Worm (Caenorhabditis elegans) whole organism, L1 larva: Measurements from ENCODE around the gene str-103.

Experiments
- C04F5.9 ChIP-seq: sonication (generic microtip); optimal IDR thresholded peaks from 2 replicates; lab custom pipeline; 2016; ENCODE audit warnings: missing genetic modification characterization, missing compliant biosample characterization
- C16A3.4 ChIP-seq: fragments of 150-350 bp; optimal IDR thresholded peaks from 2 replicates; lab custom pipeline; 2014; ENCODE audit warnings: missing biosample characterization, missing genetic modification characterization
- aha-1 ChIP-seq: fragments of 150-350 bp; optimal IDR thresholded peaks from 2 replicates; lab custom pipeline; 2014; ENCODE audit warnings: missing biosample characterization, missing genetic modification characterization
- aly-2 ChIP-seq: fragments of 150-350 bp; optimal IDR thresholded peaks from 2 replicates; lab custom pipeline; 2014; ENCODE audit warnings: missing biosample characterization, missing genetic modification characterization
- ama-1 ChIP-seq: fragments of 150-350 bp; optimal IDR thresholded peaks from 2 replicates; lab custom pipeline; 2014
- ceh-88 ChIP-seq: fragments of 200-800 bp; sonication (Bioruptor generic); IDR thresholded peaks from 2 replicates; pipeline ENCODE4 v1.3.6; 2022; ENCODE audit warnings: missing genetic modification characterization, missing compliant biosample characterization
- ces-1 ChIP-seq: fragments of 150-350 bp; optimal IDR thresholded peaks from 2 replicates; lab custom pipeline; 2014; ENCODE audit warnings: missing biosample characterization, missing genetic modification reagents, missing genetic modification characterization
- dpl-1 ChIP-seq, 3 experiments: fragments of 150-350 bp in 2 of 3; sonication (generic microtip) in 1 of 3; optimal IDR thresholded peaks; 2 replicates each; lab custom pipeline; 2014 to 2017; ENCODE audit warnings: missing biosample characterization in 3 of 3, missing genetic modification characterization in 3 of 3, missing genetic modification reagents in 3 of 3
- efl-1 ChIP-seq, 4 experiments: fragments of 150-350 bp; optimal IDR thresholded peaks in 3 of 4; peaks in 1 of 4; 1 replicate in 1 of 4; 2 replicates in 3 of 4; lab custom pipeline; 2014; ENCODE audit warnings: missing biosample characterization in 2 of 4, missing genetic modification characterization in 2 of 4, missing genetic modification reagents in 2 of 4
- efl-3 ChIP-seq: fragments of 200-800 bp; sonication (Bioruptor generic); optimal IDR thresholded peaks from 2 replicates; lab custom pipeline; 2018; ENCODE audit warnings: mild to moderate bottlenecking, missing genetic modification characterization, missing compliant biosample characterization
- elt-2 ChIP-seq: sonication (generic microtip); optimal IDR thresholded peaks from 2 replicates; lab custom pipeline; 2016; ENCODE audit warnings: missing genetic modification characterization, mild to moderate bottlenecking, inconsistent platforms, missing compliant biosample characterization, missing genetic modification reagents
- ets-5 ChIP-seq: fragments of 200-800 bp; sonication (Bioruptor generic); IDR thresholded peaks from 2 replicates; pipeline ENCODE4 v1.3.6; 2022; ENCODE audit warnings: missing genetic modification characterization, missing compliant biosample characterization
- fkh-8 ChIP-seq: sonication (generic microtip); optimal IDR thresholded peaks from 2 replicates; lab custom pipeline; 2016; ENCODE audit warnings: mild to moderate bottlenecking, missing genetic modification characterization, missing compliant biosample characterization
- fos-1 ChIP-seq: fragments of 150-350 bp; optimal IDR thresholded peaks from 2 replicates; lab custom pipeline; 2014; ENCODE audit warnings: missing biosample characterization, missing genetic modification characterization
- hlh-17 ChIP-seq: fragments of 200-800 bp; sonication (Bioruptor generic); optimal IDR thresholded peaks from 2 replicates; lab custom pipeline; 2018; ENCODE audit warnings: missing genetic modification characterization, mild to moderate bottlenecking, missing compliant biosample characterization, moderate library complexity, borderline replicate concordance
- hlh-4 ChIP-seq: sonication (generic microtip); optimal IDR thresholded peaks from 2 replicates; lab custom pipeline; 2016; ENCODE audit warnings: mild to moderate bottlenecking, missing genetic modification characterization, missing compliant biosample characterization
- hpl-2 ChIP-seq: fragments of 150-350 bp; optimal IDR thresholded peaks from 2 replicates; lab custom pipeline; 2014; ENCODE audit warnings: missing biosample characterization, missing genetic modification reagents, missing genetic modification characterization
- irx-1 ChIP-seq: sonication (generic microtip); optimal IDR thresholded peaks from 2 replicates; lab custom pipeline; 2016; ENCODE audit warnings: missing genetic modification characterization, missing compliant biosample characterization
- jun-1 ChIP-seq: fragments of 150-350 bp; optimal IDR thresholded peaks from 2 replicates; lab custom pipeline; 2014; ENCODE audit warnings: missing biosample characterization, missing genetic modification reagents, missing genetic modification characterization
- lin-13 ChIP-seq: fragments of 150-350 bp; optimal IDR thresholded peaks from 2 replicates; lab custom pipeline; 2014; ENCODE audit warnings: missing biosample characterization, missing genetic modification reagents, missing genetic modification characterization
- lin-14 ChIP-seq: fragments of 200-800 bp; sonication (Bioruptor generic); optimal IDR thresholded peaks from 2 replicates; lab custom pipeline; 2018; ENCODE audit warnings: mild to moderate bottlenecking, missing genetic modification characterization, moderate library complexity, missing compliant biosample characterization
- lin-35 ChIP-seq, 2 experiments: fragments of 150-350 bp; optimal IDR thresholded peaks; 2 replicates each; lab custom pipeline; 2014; ENCODE audit warnings: missing biosample characterization in 2 of 2, missing genetic modification characterization in 2 of 2, missing genetic modification reagents in 2 of 2
- lin-39 ChIP-seq: fragments of 150-350 bp; optimal IDR thresholded peaks from 2 replicates; lab custom pipeline; 2014; ENCODE audit warnings: missing biosample characterization, missing genetic modification reagents, missing genetic modification characterization
- mdl-1 ChIP-seq, 2 experiments: fragments of 150-350 bp; optimal IDR thresholded peaks; 2 replicates each; lab custom pipeline; 2014 to 2017; ENCODE audit warnings: missing biosample characterization in 2 of 2, missing genetic modification characterization in 2 of 2, inconsistent platforms in 1 of 2
- mef-2 ChIP-seq: fragments of 150-350 bp; optimal IDR thresholded peaks from 2 replicates; lab custom pipeline; 2014; ENCODE audit warnings: missing biosample characterization, missing genetic modification characterization
- mep-1 ChIP-seq: fragments of 150-350 bp; optimal IDR thresholded peaks from 2 replicates; lab custom pipeline; 2014; ENCODE audit warnings: missing biosample characterization, missing genetic modification characterization
- nhr-11 ChIP-seq: fragments of 150-350 bp; optimal IDR thresholded peaks from 2 replicates; lab custom pipeline; 2014; ENCODE audit warnings: missing biosample characterization, missing genetic modification characterization
- nhr-47 ChIP-seq: sonication (generic microtip); optimal IDR thresholded peaks from 2 replicates; lab custom pipeline; 2016; ENCODE audit warnings: mild to moderate bottlenecking, missing genetic modification characterization, moderate library complexity, missing compliant biosample characterization
- nhr-84 ChIP-seq: sonication (generic microtip); optimal IDR thresholded peaks from 2 replicates; lab custom pipeline; 2017; ENCODE audit warnings: missing biosample characterization, missing genetic modification characterization
- nhr-90 ChIP-seq: sonication (generic microtip); optimal IDR thresholded peaks from 2 replicates; lab custom pipeline; 2016; ENCODE audit warnings: mild to moderate bottlenecking, missing genetic modification characterization, missing compliant biosample characterization; ENCODE audit not compliant: poor library complexity
- pqm-1 ChIP-seq: sonication (generic microtip); optimal IDR thresholded peaks from 3 replicates; lab custom pipeline; 2017; ENCODE audit warnings: missing biosample characterization, missing genetic modification characterization
- skn-1 ChIP-seq: fragments of 150-350 bp; optimal IDR thresholded peaks from 2 replicates; lab custom pipeline; 2014; ENCODE audit warnings: missing biosample characterization, missing genetic modification characterization
- snpc-4 ChIP-seq: fragments of 150-350 bp; optimal IDR thresholded peaks from 2 replicates; lab custom pipeline; 2014; ENCODE audit warnings: missing biosample characterization, missing genetic modification characterization
- sox-4 ChIP-seq: sonication (generic microtip); optimal IDR thresholded peaks from 2 replicates; lab custom pipeline; 2016; ENCODE audit warnings: missing genetic modification characterization, missing compliant biosample characterization
- unc-130 ChIP-seq: fragments of 150-350 bp; optimal IDR thresholded peaks from 2 replicates; lab custom pipeline; 2017; ENCODE audit warnings: missing biosample characterization, missing genetic modification characterization, inconsistent platforms
- unc-30 ChIP-seq: sonication (generic microtip); optimal IDR thresholded peaks from 2 replicates; lab custom pipeline; 2017; ENCODE audit warnings: missing biosample characterization, missing genetic modification characterization
- unc-62 ChIP-seq: fragments of 150-350 bp; optimal IDR thresholded peaks from 2 replicates; lab custom pipeline; 2014; ENCODE audit warnings: missing biosample characterization, missing genetic modification reagents, missing genetic modification characterization
- unc-86 ChIP-seq: sonication (generic microtip); optimal IDR thresholded peaks from 2 replicates; lab custom pipeline; 2016; ENCODE audit warnings: missing genetic modification characterization, missing compliant biosample characterization
- vab-15 ChIP-seq: sonication (generic microtip); optimal IDR thresholded peaks from 2 replicates; lab custom pipeline; 2017; ENCODE audit warnings: missing genotype, mild to moderate bottlenecking, missing genetic modification characterization, missing compliant biosample characterization
- zip-4 ChIP-seq: fragments of 200-800 bp; sonication (Bioruptor generic); optimal IDR thresholded peaks from 2 replicates; lab custom pipeline; 2018; ENCODE audit warnings: mild to moderate bottlenecking, missing genetic modification characterization, moderate library complexity, missing compliant biosample characterization
- ztf-11 ChIP-seq, 2 experiments: sonication (generic microtip); optimal IDR thresholded peaks; 2 replicates each; lab custom pipeline; 2016 to 2017; ENCODE audit warnings: missing genetic modification characterization in 2 of 2, missing biosample characterization in 1 of 2, missing compliant biosample characterization in 1 of 2

str-103 gene

DNA sequence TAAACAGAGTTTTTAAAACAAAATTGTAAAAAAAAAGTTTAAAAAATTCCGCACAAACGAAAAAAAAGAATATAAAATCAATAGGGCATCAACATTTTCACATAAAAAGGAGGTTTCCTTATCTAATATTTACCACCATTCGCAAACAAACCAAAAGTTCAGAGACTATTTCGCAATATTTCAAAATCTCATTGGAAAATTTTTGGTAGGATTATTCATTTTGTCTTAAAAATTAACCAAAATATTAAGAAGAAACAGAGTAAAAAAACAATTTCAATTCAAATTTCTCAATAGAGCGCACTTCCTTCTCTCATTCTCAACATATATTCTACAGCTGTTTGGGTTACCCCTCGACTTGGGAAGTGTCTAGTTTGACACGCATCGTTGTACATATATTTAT, 41.6 kb upstream of the str-103 start:
- TF ChIP-seq lin-39 (tag; lab: Kevin White, UChicago): no peak
- no peak for TF ChIP-seq unc-30 (tag; lab: Kevin White, UChicago)
- no peak for TF ChIP-seq hlh-17 (GFP tag; lab: Kevin White, UChicago)
- peak; percentile 2 for TF ChIP-seq snpc-4
- no peak for TF ChIP-seq dpl-1 (GFP tag; optimal IDR thresholded peaks at IDR 0.05; lab: Kevin White, UChicago)
- TF ChIP-seq vab-15 (tag; lab: Kevin White, UChicago): no peak
- no peak for TF ChIP-seq unc-130 (tag; lab: Kevin White, UChicago)
- no peak for TF ChIP-seq ces-1 (GFP tag; lab: Kevin White, UChicago)
- TF ChIP-seq mdl-1 (tag; optimal IDR thresholded peaks at IDR 0.05; lab: Kevin White, UChicago): no peak
- no peak for TF ChIP-seq ets-5 (GFP tag; lab: Robert Waterston, UW)
- no peak for TF ChIP-seq jun-1 (tag; lab: Kevin White, UChicago)
- TF ChIP-seq mep-1 (tag; lab: Kevin White, UChicago): no peak
- no peak for TF ChIP-seq nhr-84 (tag; lab: Kevin White, UChicago)
- no peak for TF ChIP-seq sox-4
- no peak for TF ChIP-seq hpl-2 (GFP tag; lab: Kevin White, UChicago)
- TF ChIP-seq efl-1 (optimal IDR thresholded peaks at IDR 0.05; lab: Kevin White, UChicago): peak in 1 of 2 experiments; percentile 9
- TF ChIP-seq efl-1 (GFP tag; optimal IDR thresholded peaks at IDR 0.05 in 1 of 2; lab: Kevin White, UChicago): peak in 1 of 2 experiments; percentile 4
- peak; percentile 24 for TF ChIP-seq elt-2 (tag; lab: Kevin White, UChicago)
- TF ChIP-seq lin-13 (GFP tag; lab: Kevin White, UChicago): no peak
- no peak for TF ChIP-seq aly-2 (tag; lab: Kevin White, UChicago)
- peak; percentile 2 for TF ChIP-seq skn-1 (tag; lab: Kevin White, UChicago)
- TF ChIP-seq lin-14 (GFP tag; lab: Kevin White, UChicago): no peak
- no peak for TF ChIP-seq C04F5.9
- no peak for TF ChIP-seq unc-62 (GFP tag; lab: Kevin White, UChicago)
- peak; percentile 79 for TF ChIP-seq zip-4 (GFP tag; lab: Kevin White, UChicago)
- TF ChIP-seq irx-1 (tag; lab: Kevin White, UChicago): no peak
- TF ChIP-seq, all 84 proteins: peak for 5

DNA sequence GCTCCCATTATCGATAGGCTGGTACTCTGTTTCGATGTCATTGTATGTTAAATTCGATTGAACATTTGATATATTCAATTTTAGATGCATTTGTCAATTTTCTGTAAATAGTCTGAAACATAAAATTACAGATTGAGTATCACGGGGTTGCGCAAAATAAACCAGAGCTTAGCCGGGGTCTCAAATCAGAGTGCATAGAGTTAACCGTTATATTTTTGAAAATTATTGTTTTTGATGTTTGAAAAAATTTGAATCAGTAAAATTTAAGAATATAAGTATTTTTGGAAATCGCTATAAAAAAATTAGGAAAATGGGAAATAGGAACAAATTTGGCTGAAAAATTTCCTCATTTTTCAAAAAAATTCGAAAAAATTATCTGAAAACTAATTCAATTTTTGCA, 41.1 kb upstream of the str-103 start, which contains the start of gene F10A3.17:
F10A3.17 (minus strand) TSS at position 101 of the 400 bp plus-strand sequence.
- TF ChIP-seq unc-86 (tag; lab: Kevin White, UChicago) (no peak), C16A3.4 (no peak), hlh-4 (tag; lab: Kevin White, UChicago) (no peak), ceh-88 (GFP tag; lab: Robert Waterston, UW) (no peak)

DNA sequence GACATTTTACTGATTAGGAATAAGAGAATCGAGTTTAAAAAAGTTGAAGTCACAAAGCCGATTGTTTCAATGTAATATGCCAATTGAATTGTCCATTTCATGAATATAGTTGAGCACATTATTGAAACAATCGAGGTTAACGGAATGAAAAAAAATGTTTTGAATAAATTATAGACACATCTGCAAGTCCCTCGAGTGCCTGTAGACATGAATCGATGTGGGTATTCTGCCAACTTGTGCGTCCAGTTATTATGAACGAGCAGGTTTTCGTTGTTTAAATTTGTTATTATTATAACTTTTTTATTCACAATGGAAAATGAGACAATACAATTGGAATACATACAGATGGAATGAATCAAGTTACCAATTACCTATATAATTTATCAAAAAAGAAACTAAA, 39.9 kb upstream of the str-103 start, which contains the start of gene str-99:
str-99 (minus strand) TSS at position 101 of the 400 bp plus-strand sequence.
- TF ChIP-seq skn-1 (tag; lab: Kevin White, UChicago) (no peak), aha-1 (tag; lab: Kevin White, UChicago) (no peak), lin-35 (GFP tag; optimal IDR thresholded peaks at IDR 0.05; lab: Kevin White, UChicago) (no peak), ceh-88 (GFP tag; lab: Robert Waterston, UW) (no peak), fos-1 (no peak), efl-1 (optimal IDR thresholded peaks at IDR 0.05; lab: Kevin White, UChicago) (no peak), efl-1 (GFP tag; optimal IDR thresholded peaks at IDR 0.05 in 1 of 2; lab: Kevin White, UChicago) (no peak), unc-86 (tag; lab: Kevin White, UChicago) (no peak)

DNA sequence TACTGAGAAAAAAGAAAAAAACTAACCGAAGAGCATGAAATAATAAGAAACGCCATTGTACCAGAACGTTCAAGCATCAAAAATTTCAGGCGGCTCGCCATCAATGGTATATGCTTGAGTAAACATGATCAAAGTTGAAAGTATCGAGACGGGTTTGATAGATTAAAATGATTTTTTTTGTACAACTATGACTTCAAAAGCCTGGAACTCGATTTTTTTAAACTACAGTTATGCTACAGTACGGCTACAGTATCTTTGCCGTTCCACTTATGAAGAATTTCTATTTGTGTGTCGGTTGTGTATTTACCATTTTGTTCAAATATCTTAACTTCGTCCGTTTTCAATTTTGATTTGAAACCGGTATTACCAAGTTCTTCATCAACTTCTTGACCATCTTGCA, 36.6 kb upstream of the str-103 start, which contains the start of gene str-97:
str-97 (minus strand) TSS at position 101 of the 400 bp plus-strand sequence.
- TF ChIP-seq ama-1 (lab: Kevin White, UChicago): no peak
- no peak for TF ChIP-seq efl-3 (GFP tag; lab: Kevin White, UChicago)
- no peak for TF ChIP-seq dpl-1 (GFP tag; optimal IDR thresholded peaks at IDR 0.05; lab: Kevin White, UChicago)
- TF ChIP-seq nhr-90 (tag; lab: Kevin White, UChicago): no peak
- no peak for TF ChIP-seq sox-4
- no peak for TF ChIP-seq aha-1 (tag; lab: Kevin White, UChicago)
- no peak for TF ChIP-seq nhr-11 (tag; lab: Kevin White, UChicago)
- TF ChIP-seq lin-13 (GFP tag; lab: Kevin White, UChicago): no peak
- TF ChIP-seq hlh-17 (GFP tag; lab: Kevin White, UChicago): no peak
- TF ChIP-seq unc-62 (GFP tag; lab: Kevin White, UChicago): no peak
- no peak for TF ChIP-seq pqm-1
- no peak for TF ChIP-seq mef-2
- TF ChIP-seq lin-14 (GFP tag; lab: Kevin White, UChicago): no peak
- no peak for TF ChIP-seq mdl-1 (tag; optimal IDR thresholded peaks at IDR 0.05; lab: Kevin White, UChicago)
- TF ChIP-seq fkh-8 (tag; lab: Kevin White, UChicago): no peak
- TF ChIP-seq nhr-47 (tag; lab: Kevin White, UChicago): no peak
- TF ChIP-seq hlh-4 (tag; lab: Kevin White, UChicago): no peak
- TF ChIP-seq C16A3.4: no peak
- no peak for TF ChIP-seq hpl-2 (GFP tag; lab: Kevin White, UChicago)
- no peak for TF ChIP-seq ztf-11 (tag; optimal IDR thresholded peaks at IDR 0.05; lab: Kevin White, UChicago)
